Fruit fly (Drosophila melanogaster): Measurements from ENCODE around the gene CG2260.

- TF ChIP-seq h (optimal IDR thresholded peaks at IDR 0.05) (no peak), ttk (optimal IDR thresholded peaks at IDR 0.05) (no peak), psq (optimal IDR thresholded peaks at IDR 0.05) (no peak), Sin3A (optimal IDR thresholded peaks at IDR 0.05) (no peak), insv (optimal IDR thresholded peaks at IDR 0.05) (no peak), Myc (optimal IDR thresholded peaks at IDR 0.05) (no peak)
Observed at dm6 chrX:8126149-8126548, 5.2 kb upstream of the CG2260 start.

All from Kc167 (cell line).